Worm (Caenorhabditis elegans): ENCODE data around the gene C46F9.5.

C46F9.5 gene

DNA sequence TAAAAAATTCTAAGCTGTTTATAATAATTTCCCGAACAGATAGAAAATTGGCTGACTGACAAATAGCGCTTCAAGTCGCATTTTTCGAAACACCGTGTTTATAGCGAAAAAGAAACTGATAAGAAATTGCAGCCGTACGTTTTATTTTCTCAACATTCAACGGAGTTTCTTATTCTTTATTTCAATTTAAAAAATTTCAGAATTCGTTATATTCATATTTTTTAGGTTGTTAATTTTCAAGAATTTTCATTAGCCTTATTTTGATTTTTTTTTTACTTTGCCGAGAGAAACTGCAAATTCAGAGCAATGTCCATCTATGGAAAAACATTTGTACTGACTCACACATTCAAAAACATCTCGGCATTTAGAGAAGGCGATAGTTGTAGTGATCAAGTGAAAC lies 2.6 kb downstream of the C46F9.5 start, which contains the start of gene C46F9.6:
C46F9.6 (plus strand) TSS at position 301 of the 400 bp plus-strand sequence.
- TF ChIP-seq attf-6 (GFP tag; IDR thresholded peaks at IDR 0.05) (no peak), rcor-1 (GFP tag; IDR thresholded peaks at IDR 0.05) (no peak), madf-6 (GFP tag; IDR thresholded peaks at IDR 0.05) (no peak), C17E4.6 (GFP tag; IDR thresholded peaks at IDR 0.05) (no peak), repo-1 (tag; optimal IDR thresholded peaks at IDR 0.05) (no peak)

DNA sequence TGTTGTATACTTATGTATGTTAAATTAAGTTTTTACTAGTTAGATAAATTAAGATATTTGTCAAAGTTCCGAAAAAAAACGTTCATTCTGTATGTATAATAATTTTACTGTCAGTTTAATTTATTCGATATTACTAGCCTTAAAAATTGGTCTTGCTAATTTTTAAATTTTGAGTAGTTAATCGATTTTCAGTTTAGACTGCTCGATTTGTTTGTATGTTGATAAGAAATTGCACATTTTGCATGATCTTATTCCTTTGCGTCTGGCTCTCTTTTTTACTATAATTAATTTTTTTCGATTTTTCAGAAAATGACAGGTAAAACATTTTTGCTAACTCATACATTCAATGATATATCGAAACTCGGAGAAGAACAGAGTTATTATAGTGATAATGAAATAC lies 4.6 kb downstream of the C46F9.5 start, which contains the start of gene math-24:
math-24 (plus strand) TSS at position 301 of the 400 bp plus-strand sequence.
- TF ChIP-seq pbrm-1 (GFP tag; IDR thresholded peaks at IDR 0.05) (no peak), xnd-1 (tag; optimal IDR thresholded peaks at IDR 0.05) (no peak), attf-6 (GFP tag; IDR thresholded peaks at IDR 0.05) (no peak), Y79H2A.3 (GFP tag; conservative IDR thresholded peaks at IDR 0.05) (no peak), lsy-27 (tag; optimal IDR thresholded peaks at IDR 0.05; ENCODE audit: borderline replicate concordance, insufficient read depth) (no peak), Y67H2A.10 (GFP tag; conservative IDR thresholded peaks at IDR 0.05) (no peak), let-607 (tag; optimal IDR thresholded peaks at IDR 0.05) (no peak), ztf-18 (tag; optimal IDR thresholded peaks at IDR 0.05) (no peak), bed-1 (GFP tag; IDR thresholded peaks at IDR 0.05) (no peak), snpc-3.4 (tag; optimal IDR thresholded peaks at IDR 0.05) (no peak), mes-4 (tag; optimal IDR thresholded peaks at IDR 0.05) (no peak), lin-26 (GFP tag; IDR thresholded peaks at IDR 0.05) (no peak), F57A8.1 (GFP tag; optimal IDR thresholded peaks at IDR 0.05) (no peak), mcd-1 (GFP tag; IDR thresholded peaks at IDR 0.05) (no peak), ceh-27 (GFP tag; optimal IDR thresholded peaks at IDR 0.05) (no peak), madf-10 (tag; optimal IDR thresholded peaks at IDR 0.05) (no peak), lin-40 (tag; optimal IDR thresholded peaks at IDR 0.05) (no peak), B0035.1 (tag; optimal IDR thresholded peaks at IDR 0.05) (no peak), hrde-1 (tag; optimal IDR thresholded peaks at IDR 0.05; ENCODE audit: borderline replicate concordance) (no peak)

DNA sequence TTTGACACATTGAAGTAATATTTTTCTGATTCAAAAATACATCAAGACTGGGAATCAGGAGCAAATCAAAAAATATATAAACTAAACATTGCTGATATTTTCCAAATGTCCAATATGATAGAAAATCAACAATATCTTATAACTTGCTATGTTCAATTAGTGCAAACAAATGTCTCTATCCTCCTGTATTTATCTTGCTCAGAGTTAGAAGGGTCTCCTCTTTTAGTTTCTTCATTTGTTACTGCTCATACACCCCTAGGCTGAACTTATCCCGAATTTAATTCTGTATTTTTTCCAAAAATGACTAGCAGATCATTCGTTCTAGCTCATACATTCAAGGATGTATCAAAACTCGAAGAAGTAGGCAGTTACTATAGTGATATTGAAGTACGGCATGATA lies 6.6 kb downstream of the C46F9.5 start, which contains the start of gene math-23:
math-23 (plus strand) TSS at position 301 of the 400 bp plus-strand sequence.
- TF ChIP-seq B0336.3 (GFP tag; IDR thresholded peaks at IDR 0.05) (no peak), F49E8.2 (tag; optimal IDR thresholded peaks at IDR 0.05; ENCODE audit: insufficient read depth) (no peak), lir-1 (GFP tag; conservative IDR thresholded peaks at IDR 0.05) (no peak), mel-28 (tag; optimal IDR thresholded peaks at IDR 0.05; ENCODE audit: borderline replicate concordance) (no peak), lin-40 (tag; optimal IDR thresholded peaks at IDR 0.05) (no peak), nfyb-1 (GFP tag; IDR thresholded peaks at IDR 0.05) (no peak), B0019.2 (GFP tag; conservative IDR thresholded peaks at IDR 0.05) (no peak), somi-1 (GFP tag; optimal IDR thresholded peaks at IDR 0.05) (no peak), ceh-91 (GFP tag; IDR thresholded peaks at IDR 0.05) (no peak), fkh-3 (tag; optimal IDR thresholded peaks at IDR 0.05) (no peak), nhr-120 (GFP tag; IDR thresholded peaks at IDR 0.05) (no peak), efl-1 (GFP tag; optimal IDR thresholded peaks at IDR 0.05) (no peak), chd-7 (tag; optimal IDR thresholded peaks at IDR 0.05) (no peak), mxl-1 (tag; optimal IDR thresholded peaks at IDR 0.05) (no peak), nhr-179 (tag; optimal IDR thresholded peaks at IDR 0.05) (no peak), D2030.7 (GFP tag; IDR thresholded peaks at IDR 0.05) (no peak), dox-1 (GFP tag; IDR thresholded peaks at IDR 0.05) (no peak), rec-8 (tag; optimal IDR thresholded peaks at IDR 0.05) (no peak)
